Worm (Caenorhabditis elegans) whole organism, L3 larva: ENCODE data around the gene fbxa-171.

Experiments
- R02D3.7 ChIP-seq: fragments of 150-350 bp; optimal IDR thresholded peaks from 2 replicates; lab custom pipeline; 2014; ENCODE audit warnings: missing biosample characterization, missing genetic modification characterization
- ZK546.5 ChIP-seq: sonication (generic microtip); optimal IDR thresholded peaks from 2 replicates; lab custom pipeline; 2017; ENCODE audit warnings: missing biosample characterization, missing genetic modification characterization
- ama-1 ChIP-seq: fragments of 150-350 bp; optimal IDR thresholded peaks from 2 replicates; lab custom pipeline; 2018
- ceh-16 ChIP-seq: sonication (generic microtip); optimal IDR thresholded peaks from 2 replicates; lab custom pipeline; 2017; ENCODE audit warnings: missing biosample characterization, missing genetic modification characterization
- daf-12 ChIP-seq: fragments of 150-350 bp; optimal IDR thresholded peaks from 2 replicates; lab custom pipeline; 2014; ENCODE audit warnings: missing biosample characterization, missing genetic modification reagents, missing genetic modification characterization
- egl-27 ChIP-seq: sonication (generic microtip); optimal IDR thresholded peaks from 4 replicates; lab custom pipeline; 2017; ENCODE audit warnings: missing biosample characterization, missing genetic modification reagents, missing genetic modification characterization
- elt-3 ChIP-seq, 3 experiments: fragments of 150-350 bp in 1 of 3; sonication (generic microtip) in 2 of 3; optimal IDR thresholded peaks; 2 replicates in 2 of 3; 4 replicates in 1 of 3; lab custom pipeline; 2014 to 2017; ENCODE audit warnings: missing biosample characterization in 3 of 3, missing genetic modification characterization in 3 of 3
- snpc-4 ChIP-seq: fragments of 150-350 bp; optimal IDR thresholded peaks from 2 replicates; lab custom pipeline; 2014; ENCODE audit warnings: missing biosample characterization, missing genetic modification characterization
- tbx-2 ChIP-seq: sonication (generic microtip); optimal IDR thresholded peaks from 2 replicates; lab custom pipeline; 2016; ENCODE audit warnings: mild to moderate bottlenecking, missing genetic modification characterization, missing compliant biosample characterization
- ztf-4 ChIP-seq: fragments of 150-350 bp; optimal IDR thresholded peaks from 2 replicates; lab custom pipeline; 2014; ENCODE audit warnings: missing biosample characterization, missing genetic modification characterization

- TF ChIP-seq daf-12 (tag; lab: Kevin White, UChicago) (no peak), elt-3 (tag; optimal IDR thresholded peaks at IDR 0.05; lab: Kevin White, UChicago) (no peak), tbx-2 (tag; lab: Kevin White, UChicago) (no peak), ZK546.5 (no peak), ceh-16 (tag; lab: Kevin White, UChicago) (no peak), snpc-4 (no peak), ztf-4 (tag; lab: Kevin White, UChicago) (no peak), ama-1 (lab: Kevin White, UChicago) (no peak), egl-27 (tag; lab: Kevin White, UChicago) (no peak), R02D3.7 (tag; lab: Kevin White, UChicago) (no peak)
Observed at ce11 chrV:17566850-17567249, 1.0 kb upstream of the fbxa-171 start, which contains the start of gene C38D9.2.
